Worm (Caenorhabditis elegans) whole organism, L2 larva: Measurements from ENCODE around the gene idpc-3.

ENCODE experiments used
- C34F6.9 ChIP-seq: fragments of 150-350 bp; optimal IDR thresholded peaks from 2 replicates; lab custom pipeline; 2014; ENCODE audit warnings: missing biosample characterization, missing genetic modification characterization
- F13H6.1 ChIP-seq: sonication (generic microtip); optimal IDR thresholded peaks from 2 replicates; lab custom pipeline; 2016; ENCODE audit warnings: missing genetic modification characterization, missing compliant biosample characterization
- R02D3.7 ChIP-seq: fragments of 150-350 bp; optimal IDR thresholded peaks from 2 replicates; lab custom pipeline; 2014; ENCODE audit warnings: missing biosample characterization, missing genetic modification characterization
- Y55F3AM.14 ChIP-seq: fragments of 200-800 bp; sonication (Bioruptor generic); optimal IDR thresholded peaks from 2 replicates; lab custom pipeline; 2018; ENCODE audit warnings: mild to moderate bottlenecking, missing genetic modification characterization, missing compliant biosample characterization
- ZK546.5 ChIP-seq: sonication (generic microtip); optimal IDR thresholded peaks from 2 replicates; lab custom pipeline; 2017; ENCODE audit warnings: missing biosample characterization, missing genetic modification characterization
- alr-1 ChIP-seq: fragments of 150-350 bp; optimal IDR thresholded peaks from 2 replicates; lab custom pipeline; 2014; ENCODE audit warnings: missing biosample characterization, missing genetic modification characterization
- aly-2 ChIP-seq: fragments of 150-350 bp; optimal IDR thresholded peaks from 2 replicates; lab custom pipeline; 2014; ENCODE audit warnings: missing biosample characterization, missing genetic modification characterization
- ama-1 ChIP-seq: fragments of 150-350 bp; optimal IDR thresholded peaks from 2 replicates; lab custom pipeline; 2018; ENCODE audit warnings: inconsistent platforms
- blmp-1 ChIP-seq: sonication (generic microtip); optimal IDR thresholded peaks from 2 replicates; lab custom pipeline; 2017; ENCODE audit warnings: missing genetic modification characterization, mild to moderate bottlenecking, missing compliant biosample characterization, antibody characterized with exemption, moderate library complexity; ENCODE audit not compliant: insufficient read depth
- ceh-16 ChIP-seq: fragments of 150-350 bp; optimal IDR thresholded peaks from 2 replicates; lab custom pipeline; 2014; ENCODE audit warnings: missing biosample characterization, missing genetic modification characterization
- ceh-82 ChIP-seq: fragments of 150-350 bp; optimal IDR thresholded peaks from 2 replicates; lab custom pipeline; 2014; ENCODE audit warnings: missing biosample characterization, missing genetic modification characterization
- crh-2 ChIP-seq: sonication (generic microtip); optimal IDR thresholded peaks from 2 replicates; lab custom pipeline; 2017; ENCODE audit warnings: missing biosample characterization, missing genetic modification characterization
- dmd-4 ChIP-seq: sonication (generic microtip); optimal IDR thresholded peaks from 2 replicates; lab custom pipeline; 2017; ENCODE audit warnings: missing biosample characterization, missing genetic modification characterization
- egl-27 ChIP-seq: sonication (generic microtip); optimal IDR thresholded peaks from 3 replicates; lab custom pipeline; 2017; ENCODE audit warnings: missing biosample characterization, missing genetic modification reagents, missing genetic modification characterization
- elt-1 ChIP-seq: fragments of 150-350 bp; optimal IDR thresholded peaks from 2 replicates; lab custom pipeline; 2014; ENCODE audit warnings: missing biosample characterization, missing genetic modification characterization
- elt-3 ChIP-seq: sonication (generic microtip); optimal IDR thresholded peaks from 2 replicates; lab custom pipeline; 2017; ENCODE audit warnings: missing biosample characterization, missing genetic modification characterization
- fos-1 ChIP-seq: fragments of 150-350 bp; optimal IDR thresholded peaks from 2 replicates; lab custom pipeline; 2014; ENCODE audit warnings: missing biosample characterization, missing genetic modification characterization
- gmeb-1 ChIP-seq: fragments of 150-350 bp; optimal IDR thresholded peaks from 2 replicates; lab custom pipeline; 2014; ENCODE audit warnings: missing biosample characterization, missing genetic modification characterization
- lin-11 ChIP-seq: fragments of 150-350 bp; sonication (generic microtip); optimal IDR thresholded peaks from 2 replicates; lab custom pipeline; 2014; ENCODE audit warnings: missing biosample characterization, missing genetic modification characterization, inconsistent platforms, mixed read lengths
- lin-13 ChIP-seq: fragments of 150-350 bp; optimal IDR thresholded peaks from 2 replicates; lab custom pipeline; 2014; ENCODE audit warnings: missing biosample characterization, missing genetic modification reagents, missing genetic modification characterization
- lin-39 ChIP-seq: fragments of 150-350 bp; optimal IDR thresholded peaks from 2 replicates; lab custom pipeline; 2014; ENCODE audit warnings: missing biosample characterization, missing genetic modification reagents, missing genetic modification characterization
- lsy-2 ChIP-seq, 2 experiments: fragments of 150-350 bp in 1 of 2; sonication (generic microtip) in 1 of 2; optimal IDR thresholded peaks; 2 replicates each; lab custom pipeline; 2014 to 2017; ENCODE audit warnings: missing biosample characterization in 2 of 2, missing genetic modification characterization in 2 of 2
- mab-5 ChIP-seq: fragments of 150-350 bp; optimal IDR thresholded peaks from 2 replicates; lab custom pipeline; 2014; ENCODE audit warnings: missing biosample characterization, missing genetic modification characterization
- mbf-1 ChIP-seq: sonication (generic microtip); optimal IDR thresholded peaks from 2 replicates; lab custom pipeline; 2017; ENCODE audit warnings: missing biosample characterization, missing genetic modification characterization
- mdl-1 ChIP-seq, 2 experiments: fragments of 150-350 bp in 1 of 2; sonication (generic microtip) in 1 of 2; optimal IDR thresholded peaks; 2 replicates each; lab custom pipeline; 2017; ENCODE audit warnings: missing biosample characterization in 2 of 2, missing genetic modification characterization in 2 of 2
- nhr-10 ChIP-seq: sonication (generic microtip); optimal IDR thresholded peaks from 2 replicates; lab custom pipeline; 2017; ENCODE audit warnings: missing biosample characterization, missing genetic modification characterization
- nhr-11 ChIP-seq: fragments of 150-350 bp; optimal IDR thresholded peaks from 2 replicates; lab custom pipeline; 2014; ENCODE audit warnings: missing biosample characterization, missing genetic modification characterization
- nhr-12 ChIP-seq: fragments of 150-350 bp; optimal IDR thresholded peaks from 2 replicates; lab custom pipeline; 2014; ENCODE audit warnings: missing biosample characterization, missing genetic modification characterization
- nhr-129 ChIP-seq: fragments of 150-350 bp; optimal IDR thresholded peaks from 2 replicates; lab custom pipeline; 2014; ENCODE audit warnings: missing biosample characterization, missing genetic modification characterization
- nhr-21 ChIP-seq: fragments of 150-350 bp; optimal IDR thresholded peaks from 2 replicates; lab custom pipeline; 2014; ENCODE audit warnings: missing biosample characterization, missing genetic modification characterization
- nhr-23 ChIP-seq: fragments of 150-350 bp; optimal IDR thresholded peaks from 2 replicates; lab custom pipeline; 2014; ENCODE audit warnings: missing biosample characterization, missing genetic modification reagents, missing genetic modification characterization
- nhr-237 ChIP-seq: fragments of 150-350 bp; optimal IDR thresholded peaks from 2 replicates; lab custom pipeline; 2014; ENCODE audit warnings: missing biosample characterization, missing genetic modification characterization
- nhr-6 ChIP-seq: fragments of 150-350 bp; optimal IDR thresholded peaks from 2 replicates; lab custom pipeline; 2014; ENCODE audit warnings: missing biosample characterization, missing genetic modification characterization
- nhr-77 ChIP-seq: fragments of 150-350 bp; optimal IDR thresholded peaks from 2 replicates; lab custom pipeline; 2014; ENCODE audit warnings: missing biosample characterization, missing genetic modification characterization
- peb-1 ChIP-seq: fragments of 150-350 bp; optimal IDR thresholded peaks from 2 replicates; lab custom pipeline; 2014; ENCODE audit warnings: missing biosample characterization, missing genetic modification characterization
- sem-4 ChIP-seq: fragments of 150-350 bp; optimal IDR thresholded peaks from 2 replicates; lab custom pipeline; 2014; ENCODE audit warnings: missing biosample characterization, missing genetic modification reagents, missing genetic modification characterization
- skn-1 ChIP-seq: sonication (generic microtip); optimal IDR thresholded peaks from 2 replicates; lab custom pipeline; 2017; ENCODE audit warnings: missing biosample characterization, missing genetic modification characterization
- sma-3 ChIP-seq: sonication (generic microtip); optimal IDR thresholded peaks from 2 replicates; lab custom pipeline; 2016; ENCODE audit warnings: missing genetic modification reagents, missing genetic modification characterization, missing compliant biosample characterization
- sma-9 ChIP-seq, 2 experiments: fragments of 150-350 bp in 1 of 2; sonication (generic microtip) in 1 of 2; optimal IDR thresholded peaks; 2 replicates each; lab custom pipeline; 2014 to 2016; ENCODE audit warnings: missing genetic modification characterization in 2 of 2, mild to moderate bottlenecking in 1 of 2, missing biosample characterization in 1 of 2, missing compliant biosample characterization in 1 of 2, missing genetic modification reagents in 1 of 2, moderate library complexity in 1 of 2
- snpc-4 ChIP-seq: fragments of 150-350 bp; optimal IDR thresholded peaks from 2 replicates; lab custom pipeline; 2014; ENCODE audit warnings: missing biosample characterization, missing genetic modification characterization
- unc-39 ChIP-seq: fragments of 150-350 bp; optimal IDR thresholded peaks from 2 replicates; lab custom pipeline; 2014; ENCODE audit warnings: missing biosample characterization, missing genetic modification characterization
- unc-55 ChIP-seq: fragments of 150-350 bp; sonication (generic microtip); optimal IDR thresholded peaks from 3 replicates; lab custom pipeline; 2014; ENCODE audit warnings: missing biosample characterization, missing genetic modification reagents, missing genetic modification characterization
- unc-62 ChIP-seq: fragments of 150-350 bp; optimal IDR thresholded peaks from 2 replicates; lab custom pipeline; 2014; ENCODE audit warnings: missing biosample characterization, missing genetic modification reagents, missing genetic modification characterization
- zag-1 ChIP-seq: fragments of 150-350 bp; optimal IDR thresholded peaks from 2 replicates; lab custom pipeline; 2014; ENCODE audit warnings: missing biosample characterization, missing genetic modification characterization
- ztf-1 ChIP-seq: fragments of 200-800 bp; sonication (Bioruptor generic); conservative IDR thresholded peaks from 2 replicates; pipeline ENCODE4 v1.3.6; 2022; ENCODE audit warnings: missing genetic modification characterization, missing compliant biosample characterization
- ztf-11 ChIP-seq: sonication (generic microtip); optimal IDR thresholded peaks from 2 replicates; lab custom pipeline; 2017; ENCODE audit warnings: missing biosample characterization, missing genetic modification characterization
- ztf-4 ChIP-seq: fragments of 150-350 bp; optimal IDR thresholded peaks from 2 replicates; lab custom pipeline; 2014; ENCODE audit warnings: missing biosample characterization, missing genetic modification characterization

idpc-3 gene

DNA sequence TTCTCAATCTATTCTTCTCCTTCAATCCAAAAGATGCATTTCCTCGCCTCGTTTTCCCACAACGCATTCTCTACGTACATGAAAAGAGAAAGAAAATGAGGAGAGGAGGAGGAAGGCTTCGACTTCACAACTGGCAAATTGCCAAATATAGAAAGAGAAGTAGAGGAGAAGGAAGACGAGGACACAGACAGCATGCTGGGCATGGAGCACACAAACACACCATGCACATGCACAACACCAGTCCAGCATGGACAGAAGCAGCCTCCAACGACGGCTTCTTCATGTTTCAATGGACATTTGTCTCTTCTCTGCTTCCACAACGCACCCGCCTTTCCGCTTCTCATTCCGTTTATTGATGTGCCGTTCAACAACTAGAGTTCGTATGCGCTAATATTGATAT, 35.6 kb upstream of the idpc-3 start:
- TF ChIP-seq elt-1 (tag; lab: Kevin White, UChicago), result no peak
- peak; percentile 28 for TF ChIP-seq unc-39 (tag; lab: Kevin White, UChicago)
- no peak for TF ChIP-seq elt-3 (tag; lab: Kevin White, UChicago)
- peak; percentile 78 for TF ChIP-seq C34F6.9 (tag; lab: Kevin White, UChicago)
- TF ChIP-seq crh-2 (tag; lab: Kevin White, UChicago), result no peak
- peak; percentile 10 for TF ChIP-seq nhr-6 (tag; lab: Kevin White, UChicago)
- TF ChIP-seq lin-11 (tag; lab: Kevin White, UChicago), result peak; percentile 51
- peak in 1 of 2 experiments; percentile 42 for TF ChIP-seq mdl-1 (tag; optimal IDR thresholded peaks at IDR 0.05; lab: Kevin White, UChicago)
- TF ChIP-seq ceh-82, result no peak
- TF ChIP-seq ama-1, result no peak
- peak; percentile 39 for TF ChIP-seq Y55F3AM.14 (GFP tag; lab: Kevin White, UChicago)
- TF ChIP-seq nhr-237, result no peak
- TF ChIP-seq nhr-11, result no peak
- no peak for TF ChIP-seq fos-1
- no peak for TF ChIP-seq blmp-1 (tag; lab: Kevin White, UChicago)
- no peak for TF ChIP-seq mbf-1 (tag; lab: Kevin White, UChicago)
- TF ChIP-seq ztf-1 (GFP tag; lab: Robert Waterston, UW), result no peak
- no peak for TF ChIP-seq R02D3.7
- no peak for TF ChIP-seq alr-1
- no peak for TF ChIP-seq dmd-4 (tag; lab: Kevin White, UChicago)
- TF ChIP-seq lsy-2 (tag; optimal IDR thresholded peaks at IDR 0.05; lab: Kevin White, UChicago), result no peak
- no peak for TF ChIP-seq ZK546.5 (tag; lab: Kevin White, UChicago)
- TF ChIP-seq nhr-23, result no peak
- TF ChIP-seq aly-2 (tag; lab: Kevin White, UChicago), result no peak
- TF ChIP-seq egl-27 (tag; lab: Kevin White, UChicago), result no peak
- peak; percentile 54 for TF ChIP-seq mab-5 (tag; lab: Kevin White, UChicago)
- TF ChIP-seq snpc-4 (tag; lab: Kevin White, UChicago), result no peak
- TF ChIP-seq nhr-21, result no peak
- TF ChIP-seq nhr-10, result no peak
- no peak for TF ChIP-seq lin-13
- TF ChIP-seq nhr-129 (tag; lab: Kevin White, UChicago), result peak; percentile 64
- TF ChIP-seq sma-3 (GFP tag; lab: Kevin White, UChicago), result no peak
- TF ChIP-seq gmeb-1, result no peak
- peak; percentile 72 for TF ChIP-seq zag-1
- TF ChIP-seq sem-4 (tag; lab: Kevin White, UChicago), result no peak
- no peak for TF ChIP-seq nhr-12 (tag; lab: Kevin White, UChicago)
- no peak for TF ChIP-seq F13H6.1 (tag; lab: Kevin White, UChicago)
- TF ChIP-seq nhr-77, result no peak
- no peak for TF ChIP-seq unc-62 (GFP tag; lab: Kevin White, UChicago)
- TF ChIP-seq ztf-4 (tag; lab: Kevin White, UChicago), result no peak
- TF ChIP-seq unc-55 (GFP tag; lab: Kevin White, UChicago), result peak; percentile 73
- TF ChIP-seq lin-39 (tag; lab: Kevin White, UChicago), result no peak
- no peak for TF ChIP-seq ztf-11
- TF ChIP-seq sma-9 (GFP tag; optimal IDR thresholded peaks at IDR 0.05; lab: Kevin White, UChicago), result peak; percentile 59
- no peak for TF ChIP-seq sma-9 (tag; optimal IDR thresholded peaks at IDR 0.05; lab: Kevin White, UChicago)
- no peak for TF ChIP-seq ceh-16 (tag; lab: Kevin White, UChicago)

DNA sequence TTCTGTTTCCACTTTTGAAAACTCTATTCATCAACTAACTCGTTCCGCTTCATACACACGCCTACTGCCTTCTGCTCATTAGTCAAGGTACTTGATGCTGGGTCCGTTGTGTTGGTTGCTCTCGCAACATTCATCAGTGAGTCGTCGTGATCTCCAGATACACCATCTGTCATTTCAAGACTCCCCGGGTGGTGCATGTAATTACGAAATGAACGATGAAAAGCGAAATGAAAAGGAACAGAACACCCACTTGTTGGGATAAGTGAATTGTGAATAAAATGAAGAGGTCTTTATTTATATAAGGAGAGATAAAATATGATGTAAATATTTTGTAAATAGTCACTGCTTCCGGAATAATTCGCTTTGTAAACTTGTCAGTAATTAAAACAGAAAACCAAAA, 34.9 kb upstream of the idpc-3 start:
- TF ChIP-seq zag-1, result no peak
- TF ChIP-seq peb-1, result no peak
- TF ChIP-seq sma-3 (GFP tag; lab: Kevin White, UChicago), result no peak
- no peak for TF ChIP-seq Y55F3AM.14 (GFP tag; lab: Kevin White, UChicago)
- no peak for TF ChIP-seq fos-1
- no peak for TF ChIP-seq nhr-21
- TF ChIP-seq skn-1 (tag; lab: Kevin White, UChicago), result no peak
- TF ChIP-seq nhr-11, result no peak
- TF ChIP-seq ama-1, result no peak
- no peak for TF ChIP-seq elt-3 (tag; lab: Kevin White, UChicago)
- no peak for TF ChIP-seq elt-1 (tag; lab: Kevin White, UChicago)
- no peak for TF ChIP-seq aly-2 (tag; lab: Kevin White, UChicago)
- no peak for TF ChIP-seq lin-39 (tag; lab: Kevin White, UChicago)
- TF ChIP-seq nhr-77, result no peak
- no peak for TF ChIP-seq ZK546.5 (tag; lab: Kevin White, UChicago)
- TF ChIP-seq egl-27 (tag; lab: Kevin White, UChicago), result no peak
- TF ChIP-seq, all 48 proteins: peak for 0
